Worm (Caenorhabditis elegans) whole organism, L2 larva: Measurements from ENCODE around the gene T22D1.1.

Experiments
- ZK546.5 ChIP-seq: sonication (generic microtip); optimal IDR thresholded peaks from 2 replicates; lab custom pipeline; 2017; ENCODE audit warnings: missing biosample characterization, missing genetic modification characterization
- aly-2 ChIP-seq: fragments of 150-350 bp; optimal IDR thresholded peaks from 2 replicates; lab custom pipeline; 2014; ENCODE audit warnings: missing biosample characterization, missing genetic modification characterization
- ama-1 ChIP-seq: fragments of 150-350 bp; optimal IDR thresholded peaks from 2 replicates; lab custom pipeline; 2018; ENCODE audit warnings: inconsistent platforms
- mdl-1 ChIP-seq, 2 experiments: fragments of 150-350 bp in 1 of 2; sonication (generic microtip) in 1 of 2; optimal IDR thresholded peaks; 2 replicates each; lab custom pipeline; 2017; ENCODE audit warnings: missing biosample characterization in 2 of 2, missing genetic modification characterization in 2 of 2
- nhr-11 ChIP-seq: fragments of 150-350 bp; optimal IDR thresholded peaks from 2 replicates; lab custom pipeline; 2014; ENCODE audit warnings: missing biosample characterization, missing genetic modification characterization
- nhr-12 ChIP-seq: fragments of 150-350 bp; optimal IDR thresholded peaks from 2 replicates; lab custom pipeline; 2014; ENCODE audit warnings: missing biosample characterization, missing genetic modification characterization
- nhr-237 ChIP-seq: fragments of 150-350 bp; optimal IDR thresholded peaks from 2 replicates; lab custom pipeline; 2014; ENCODE audit warnings: missing biosample characterization, missing genetic modification characterization
- nhr-77 ChIP-seq: fragments of 150-350 bp; optimal IDR thresholded peaks from 2 replicates; lab custom pipeline; 2014; ENCODE audit warnings: missing biosample characterization, missing genetic modification characterization
- unc-39 ChIP-seq: fragments of 150-350 bp; optimal IDR thresholded peaks from 2 replicates; lab custom pipeline; 2014; ENCODE audit warnings: missing biosample characterization, missing genetic modification characterization
- unc-62 ChIP-seq: fragments of 150-350 bp; optimal IDR thresholded peaks from 2 replicates; lab custom pipeline; 2014; ENCODE audit warnings: missing biosample characterization, missing genetic modification reagents, missing genetic modification characterization
- zag-1 ChIP-seq: fragments of 150-350 bp; optimal IDR thresholded peaks from 2 replicates; lab custom pipeline; 2014; ENCODE audit warnings: missing biosample characterization, missing genetic modification characterization
- ztf-11 ChIP-seq: sonication (generic microtip); optimal IDR thresholded peaks from 2 replicates; lab custom pipeline; 2017; ENCODE audit warnings: missing biosample characterization, missing genetic modification characterization

ce11 chrIV:6887601-6888099, 35.5 kb upstream of the T22D1.1 start, which contains the start of the genes T05A12.3 and T05A12.4:
- TF ChIP-seq ztf-11 (tag; lab: Kevin White, UChicago): no peak
- TF ChIP-seq nhr-11: no peak
- no peak for TF ChIP-seq aly-2 (tag; lab: Kevin White, UChicago)
- TF ChIP-seq nhr-12 (tag; lab: Kevin White, UChicago): no peak
- no peak for TF ChIP-seq zag-1
- TF ChIP-seq unc-39 (tag; lab: Kevin White, UChicago): no peak
- no peak for TF ChIP-seq nhr-77
- no peak for TF ChIP-seq ama-1 (lab: Kevin White, UChicago)
- no peak for TF ChIP-seq nhr-237 (tag; lab: Kevin White, UChicago)
- TF ChIP-seq mdl-1 (tag; optimal IDR thresholded peaks at IDR 0.05; lab: Kevin White, UChicago): no peak
- TF ChIP-seq ZK546.5: no peak
- TF ChIP-seq unc-62 (GFP tag; lab: Kevin White, UChicago): no peak
